Fruit fly (Drosophila melanogaster) whole organism, prepupa: ENCODE data around the gene CG13639.

ENCODE experiments used
- CG1621 ChIP-seq: fragments of 200-800 bp; sonication (Bioruptor generic); optimal IDR thresholded peaks from 3 replicates; lab custom pipeline; 2018; ENCODE audit warnings: missing biosample characterization, mild to moderate bottlenecking, missing genetic modification characterization
- CG32006 ChIP-seq: fragments of 200-800 bp; sonication (Bioruptor generic); optimal IDR thresholded peaks from 3 replicates; lab custom pipeline; 2017; ENCODE audit warnings: missing biosample characterization, mild to moderate bottlenecking, missing genetic modification characterization
- CG34406 ChIP-seq: fragments of 200-800 bp; sonication (Bioruptor generic); optimal IDR thresholded peaks from 3 replicates; lab custom pipeline; 2016; ENCODE audit warnings: missing biosample characterization, missing genetic modification characterization
- CG8319 ChIP-seq: fragments of 200-800 bp; sonication (Bioruptor generic); optimal IDR thresholded peaks from 3 replicates; lab custom pipeline; 2016; ENCODE audit warnings: missing biosample characterization, missing genetic modification characterization
- Hr39 ChIP-seq: fragments of 200-800 bp; sonication (Bioruptor generic); optimal IDR thresholded peaks from 2 replicates; lab custom pipeline; 2016; ENCODE audit warnings: missing biosample characterization, missing genetic modification characterization
- Met ChIP-seq: fragments of 200-800 bp; sonication (Bioruptor generic); optimal IDR thresholded peaks from 3 replicates; lab custom pipeline; 2016; ENCODE audit warnings: missing biosample characterization, missing genetic modification characterization
- acj6 ChIP-seq: fragments of 200-800 bp; sonication (Bioruptor generic); optimal IDR thresholded peaks from 3 replicates; lab custom pipeline; 2016; ENCODE audit warnings: missing biosample characterization, missing genetic modification characterization
- pdm3 ChIP-seq: fragments of 200-800 bp; sonication (Bioruptor generic); optimal IDR thresholded peaks from 3 replicates; lab custom pipeline; 2016; ENCODE audit warnings: missing biosample characterization, missing genetic modification characterization
- salr ChIP-seq, 2 experiments: fragments of 200-800 bp; sonication (Bioruptor generic); optimal IDR thresholded peaks; 3 replicates each; lab custom pipeline; 2016 to 2018; ENCODE audit warnings: missing biosample characterization in 2 of 2, missing genetic modification characterization in 2 of 2, mild to moderate bottlenecking in 1 of 2
- ss ChIP-seq, 2 experiments: fragments of 200-800 bp; sonication (Bioruptor generic); optimal IDR thresholded peaks; 2 replicates in 1 of 2; 3 replicates in 1 of 2; lab custom pipeline; 2017 to 2018; ENCODE audit warnings: mild to moderate bottlenecking in 2 of 2, missing biosample characterization in 2 of 2, missing genetic modification characterization in 2 of 2, moderate library complexity in 1 of 2
- topi ChIP-seq: fragments of 200-800 bp; sonication (Bioruptor generic); optimal IDR thresholded peaks from 3 replicates; lab custom pipeline; 2016; ENCODE audit warnings: missing biosample characterization, missing genetic modification characterization
- vri ChIP-seq: fragments of 200-800 bp; sonication (Bioruptor generic); optimal IDR thresholded peaks from 3 replicates; lab custom pipeline; 2016; ENCODE audit warnings: missing biosample characterization, mild to moderate bottlenecking, missing genetic modification characterization

dm6 chr3R:24867956-24868355 is 7.8 kb upstream of the CG13639 start:
- TF ChIP-seq ss (GFP tag; optimal IDR thresholded peaks at IDR 0.05; lab: Kevin White, UChicago) (no peak), topi (GFP tag; lab: Kevin White, UChicago) (no peak), Hr39 (GFP tag; lab: Kevin White, UChicago) (no peak), salr (GFP tag; optimal IDR thresholded peaks at IDR 0.05; lab: Kevin White, UChicago) (no peak), CG32006 (no peak), CG1621 (no peak), CG8319 (no peak), vri (no peak), acj6 (GFP tag; lab: Kevin White, UChicago) (no peak), Met (no peak), CG34406 (no peak), pdm3 (GFP tag; lab: Kevin White, UChicago) (no peak)
